Comparison of ENCODE assay signal across 2 fruit fly cellular contexts in genomic region chrX:17743598-17743997, dm6.
TF ChIP-seq lines count a peak whose summit lies in the region.

No protein-coding gene starts in this region.

- TF ChIP-seq CTCF in whole organism, embryonic (GFP tag; optimal IDR thresholded peaks at IDR 0.05; lab: Kevin White, UChicago): no peak

TF ChIP-seq in whole organism, embryonic, 481 proteins besides CTCF, POLR2A, EP300 and RAD21:
- TF ChIP-seq CG15601 (tag; optimal IDR thresholded peaks at IDR 0.05; lab: Kevin White, UChicago): peak; percentile 21
- peak; percentile 43 for TF ChIP-seq CG15479 (GFP tag; optimal IDR thresholded peaks at IDR 0.05; lab: Kevin White, UChicago)
- TF ChIP-seq CG33557 (GFP tag; optimal IDR thresholded peaks at IDR 0.05; lab: Kevin White, UChicago): peak; percentile 34
- TF ChIP-seq ara (GFP tag; IDR thresholded peaks at IDR 0.05; lab: Robert Waterston, UW): 0 out of 2 replicates have a peak, but pooled peaks have one; percentile 29
- no peak for TF ChIP-seq insv (GFP tag; optimal IDR thresholded peaks at IDR 0.05; lab: Kevin White, UChicago)
- peak; percentile 23 for TF ChIP-seq CG6813 (GFP tag; optimal IDR thresholded peaks at IDR 0.05; lab: Kevin White, UChicago)
- TF ChIP-seq grau (tag; optimal IDR thresholded peaks at IDR 0.05; lab: Kevin White, UChicago): peak; percentile 76
- peak; percentile 42; the same call in 1 of the 2 replicates for TF ChIP-seq chm (GFP tag; IDR thresholded peaks at IDR 0.05; lab: Robert Waterston, UW)
- TF ChIP-seq Xbp1 (GFP tag; optimal IDR thresholded peaks at IDR 0.05; lab: Kevin White, UChicago): no peak
- no peak for TF ChIP-seq Ada2b (GFP tag; IDR thresholded peaks at IDR 0.05; lab: Robert Waterston, UW)
- no peak for TF ChIP-seq MTF-1 (GFP tag; optimal IDR thresholded peaks at IDR 0.05; lab: Kevin White, UChicago; ENCODE audit: borderline replicate concordance)
- peak; percentile 17 for TF ChIP-seq fd64A (GFP tag; optimal IDR thresholded peaks at IDR 0.05; lab: Kevin White, UChicago)
- TF ChIP-seq CG13894 (tag; optimal IDR thresholded peaks at IDR 0.05; lab: Kevin White, UChicago): peak; percentile 3
- peak; percentile 91 for TF ChIP-seq grn (GFP tag; optimal IDR thresholded peaks at IDR 0.05; lab: Kevin White, UChicago)
- peak; percentile 13 for TF ChIP-seq sens (GFP tag; lab: Kevin White, UChicago)
- TF ChIP-seq CG7987 (GFP tag; optimal IDR thresholded peaks at IDR 0.05; lab: Kevin White, UChicago): no peak
- TF ChIP-seq kni (GFP tag; optimal IDR thresholded peaks at IDR 0.05; lab: Kevin White, UChicago): peak; percentile 63
- peak; percentile 60 for TF ChIP-seq Med (GFP tag; lab: Kevin White, UChicago)
- 0 out of 3 replicates have a peak, but pooled peaks have one; percentile 14 for TF ChIP-seq otp (GFP tag; IDR thresholded peaks at IDR 0.05; lab: Robert Waterston, UW)
- TF ChIP-seq gt (GFP tag; IDR thresholded peaks at IDR 0.05; lab: Robert Waterston, UW): no peak
- TF ChIP-seq row (GFP tag; IDR thresholded peaks at IDR 0.05; lab: Robert Waterston, UW): peak; percentile 13; the same call in 1 of the 3 replicates
- peak; percentile 4 for TF ChIP-seq lab (GFP tag; optimal IDR thresholded peaks at IDR 0.05; lab: Kevin White, UChicago)
- TF ChIP-seq CG2199 (GFP tag; IDR thresholded peaks at IDR 0.05; lab: Robert Waterston, UW): peak; percentile 30; the same call in 1 of the 3 replicates
- no peak for TF ChIP-seq Lpt (GFP tag; optimal IDR thresholded peaks at IDR 0.05; lab: Kevin White, UChicago)
- no peak for TF ChIP-seq pan (optimal IDR thresholded peaks at IDR 0.05; lab: Kevin White, UChicago)
- no peak for TF ChIP-seq pan (GFP tag; optimal IDR thresholded peaks at IDR 0.05 in 1 of 2, IDR thresholded peaks at IDR 0.05 in 1 of 2)
- TF ChIP-seq CG8290 (GFP tag; optimal IDR thresholded peaks at IDR 0.05; lab: Kevin White, UChicago): no peak
- TF ChIP-seq CG8290 (tag; optimal IDR thresholded peaks at IDR 0.05; lab: Kevin White, UChicago): peak; percentile 8 to 17
- TF ChIP-seq CG17385 (GFP tag; optimal IDR thresholded peaks at IDR 0.05; lab: Kevin White, UChicago): peak; percentile 18
- peak; percentile 35 for TF ChIP-seq CG15269 (tag; optimal IDR thresholded peaks at IDR 0.05; lab: Kevin White, UChicago)
- TF ChIP-seq Neu2 (GFP tag; optimal IDR thresholded peaks at IDR 0.05; lab: Kevin White, UChicago; ENCODE audit: borderline replicate concordance): no peak

TF ChIP-seq in whole organism, prepupa, 60 proteins besides CTCF, POLR2A, EP300 and RAD21:
- TF ChIP-seq fkh (GFP tag; optimal IDR thresholded peaks at IDR 0.05; lab: Kevin White, UChicago): peak; percentile 62
- TF ChIP-seq CG15336 (GFP tag; IDR thresholded peaks at IDR 0.05; lab: Robert Waterston, UW): no peak
